Fruit fly (Drosophila melanogaster): ENCODE results near the gene btl.
A peak's percentile ranks its signal among the peaks of the same experiment; 100 is the strongest.

Gene btl

DNA sequence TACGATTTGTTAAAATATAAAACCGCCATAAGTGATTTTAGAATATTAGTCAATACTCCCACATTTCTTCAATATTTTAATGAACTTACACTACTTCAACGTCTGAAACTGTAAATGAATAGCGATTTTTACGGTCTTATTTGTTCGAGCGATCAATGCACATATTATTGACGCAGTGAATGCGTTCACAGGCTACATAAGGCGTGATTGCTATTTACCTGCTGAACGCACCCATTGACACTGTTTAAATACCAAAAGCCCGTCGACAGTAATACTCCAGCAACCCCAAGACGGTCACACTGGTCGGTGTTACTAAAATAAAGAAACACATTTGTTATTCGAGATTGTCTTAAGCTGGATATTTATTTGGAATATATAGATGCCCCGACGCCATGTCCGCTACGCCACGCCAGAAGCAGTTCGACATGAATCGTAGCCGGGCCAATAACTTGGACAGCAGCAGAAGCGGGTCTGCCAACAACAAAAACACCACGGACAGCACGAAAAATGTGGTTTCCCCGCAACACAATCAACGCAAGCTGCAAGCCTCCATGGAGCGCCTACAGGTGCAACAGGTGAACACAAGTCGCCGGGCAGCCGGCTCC, 24.5 kb upstream of the btl start, which contains the start of gene CG6833 (continued):
- TF ChIP-seq CG13894 (tag; optimal IDR thresholded peaks at IDR 0.05) (no peak), yki (optimal IDR thresholded peaks at IDR 0.05) (no peak), Side (GFP tag; optimal IDR thresholded peaks at IDR 0.05) (peak; percentile 74), usp (GFP tag; optimal IDR thresholded peaks at IDR 0.05) (no peak), CG11456 (GFP tag; IDR thresholded peaks at IDR 0.05) (peak; percentile 89), D19A (tag; optimal IDR thresholded peaks at IDR 0.05) (peak; percentile 8), bsh (GFP tag; optimal IDR thresholded peaks at IDR 0.05) (peak in 1 of 2 experiments; percentile 48), BtbVII (GFP tag; optimal IDR thresholded peaks at IDR 0.05) (no peak), pros (GFP tag; optimal IDR thresholded peaks at IDR 0.05) (no peak), CG10959 (GFP tag; IDR thresholded peaks at IDR 0.05) (peak; percentile 56), ind (GFP tag; optimal IDR thresholded peaks at IDR 0.05) (peak; percentile 84), H2.0 (GFP tag; IDR thresholded peaks at IDR 0.05) (peak; percentile 81), ci (GFP tag; IDR thresholded peaks at IDR 0.05) (peak; percentile 86), CG1603 (tag; optimal IDR thresholded peaks at IDR 0.05) (peak; percentile 83), mam (GFP tag; optimal IDR thresholded peaks at IDR 0.05) (peak; percentile 84), h (optimal IDR thresholded peaks at IDR 0.05) (no peak), CG7839 (tag; optimal IDR thresholded peaks at IDR 0.05) (peak; percentile 67), CG17912 (GFP tag; optimal IDR thresholded peaks at IDR 0.05) (peak; percentile 25), ems (GFP tag; optimal IDR thresholded peaks at IDR 0.05) (peak; percentile 49), CG4424 (GFP tag; optimal IDR thresholded peaks at IDR 0.05) (peak; percentile 76), Mrtf (GFP tag; IDR thresholded peaks at IDR 0.05) (peak; percentile 77; the same call in 2 of the 3 replicates), crp (GFP tag; optimal IDR thresholded peaks at IDR 0.05) (peak in 1 of 2 experiments; percentile 9), CG10979 (tag; optimal IDR thresholded peaks at IDR 0.05) (peak; percentile 53), CG12219 (GFP tag; optimal IDR thresholded peaks at IDR 0.05) (no peak), CG16779 (GFP tag; IDR thresholded peaks at IDR 0.05) (peak; percentile 82), D19B (GFP tag; optimal IDR thresholded peaks at IDR 0.05) (no peak), CG6854 (GFP tag; optimal IDR thresholded peaks at IDR 0.05) (no peak), Hr39 (optimal IDR thresholded peaks at IDR 0.05) (no peak), CG4328 (GFP tag; optimal IDR thresholded peaks at IDR 0.05) (peak; percentile 27), Oaz (GFP tag; IDR thresholded peaks at IDR 0.05) (no peak), CG1647 (GFP tag; optimal IDR thresholded peaks at IDR 0.05) (peak; percentile 84), Mad (GFP tag; optimal IDR thresholded peaks at IDR 0.05) (peak; percentile 60), Scr (GFP tag; IDR thresholded peaks at IDR 0.05; ENCODE audit: partially characterized antibody) (no peak), CG12071 (GFP tag; optimal IDR thresholded peaks at IDR 0.05) (peak; percentile 57), lilli (GFP tag; optimal IDR thresholded peaks at IDR 0.05) (peak; percentile 85), dmrt99B (tag; optimal IDR thresholded peaks at IDR 0.05) (peak; percentile 57), pita (GFP tag; optimal IDR thresholded peaks at IDR 0.05) (no peak), az2 (GFP tag; optimal IDR thresholded peaks at IDR 0.05) (peak; percentile 68), NfI (GFP tag; optimal IDR thresholded peaks at IDR 0.05) (peak; percentile 71), Aef1 (GFP tag; IDR thresholded peaks at IDR 0.05) (peak; percentile 76), CG15601 (tag; optimal IDR thresholded peaks at IDR 0.05) (peak; percentile 24), CG12769 (tag; optimal IDR thresholded peaks at IDR 0.05) (no peak), CG14860 (GFP tag; IDR thresholded peaks at IDR 0.05; ENCODE audit: partially characterized antibody) (no peak), Nf-YB (GFP tag; optimal IDR thresholded peaks at IDR 0.05) (no peak), CG12659 (GFP tag; optimal IDR thresholded peaks at IDR 0.05) (peak; percentile 73), Atf-2 (GFP tag; optimal IDR thresholded peaks at IDR 0.05) (peak; percentile 76), CG10565 (GFP tag; optimal IDR thresholded peaks at IDR 0.05) (no peak), emc (GFP tag; optimal IDR thresholded peaks at IDR 0.05) (peak; percentile 60), ftz-f1 (GFP tag; optimal IDR thresholded peaks at IDR 0.05) (no peak), Opbp (GFP tag; IDR thresholded peaks at IDR 0.05; ENCODE audit: partially characterized antibody) (no peak), CkIIα-i1 (GFP tag; IDR thresholded peaks at IDR 0.05) (0 out of 2 replicates have a peak, but pooled peaks have one; percentile 38)
